Worm (Caenorhabditis elegans) whole organism, L3 larva: ENCODE measurements around the gene C04E7.1.

Experiments
- R02D3.7 ChIP-seq: fragments of 150-350 bp; optimal IDR thresholded peaks from 2 replicates; lab custom pipeline; 2014; ENCODE audit warnings: missing biosample characterization, missing genetic modification characterization
- ama-1 ChIP-seq: fragments of 150-350 bp; optimal IDR thresholded peaks from 2 replicates; lab custom pipeline; 2018
- elt-3 ChIP-seq, 3 experiments: fragments of 150-350 bp in 1 of 3; sonication (generic microtip) in 2 of 3; optimal IDR thresholded peaks; 2 replicates in 2 of 3; 4 replicates in 1 of 3; lab custom pipeline; 2014 to 2017; ENCODE audit warnings: missing biosample characterization in 3 of 3, missing genetic modification characterization in 3 of 3
- fos-1 ChIP-seq: fragments of 150-350 bp; optimal IDR thresholded peaks from 2 replicates; lab custom pipeline; 2014; ENCODE audit warnings: missing biosample characterization, missing genetic modification characterization
- mdl-1 ChIP-seq: fragments of 150-350 bp; optimal IDR thresholded peaks from 2 replicates; lab custom pipeline; 2014; ENCODE audit warnings: missing biosample characterization, missing genetic modification characterization
- nfya-1 ChIP-seq: sonication (generic microtip); optimal IDR thresholded peaks from 2 replicates; lab custom pipeline; 2017; ENCODE audit warnings: missing genetic modification characterization, mild to moderate bottlenecking, missing compliant biosample characterization, antibody characterized with exemption, moderate library complexity; ENCODE audit not compliant: insufficient read depth
- nhr-11 ChIP-seq: fragments of 150-350 bp; optimal IDR thresholded peaks from 2 replicates; lab custom pipeline; 2014; ENCODE audit warnings: missing biosample characterization, missing genetic modification characterization
- nhr-77 ChIP-seq: fragments of 150-350 bp; optimal IDR thresholded peaks from 2 replicates; lab custom pipeline; 2014; ENCODE audit warnings: missing biosample characterization, missing genetic modification characterization
- skn-1 ChIP-seq: fragments of 150-350 bp; optimal IDR thresholded peaks from 2 replicates; lab custom pipeline; 2014; ENCODE audit warnings: missing biosample characterization, missing genetic modification characterization
- unc-62 ChIP-seq: fragments of 150-350 bp; sonication (generic microtip); optimal IDR thresholded peaks from 4 replicates; lab custom pipeline; 2014; ENCODE audit warnings: missing biosample characterization, missing genetic modification reagents, missing genetic modification characterization
- ztf-4 ChIP-seq: fragments of 150-350 bp; optimal IDR thresholded peaks from 2 replicates; lab custom pipeline; 2014; ENCODE audit warnings: missing biosample characterization, missing genetic modification characterization

DNA sequence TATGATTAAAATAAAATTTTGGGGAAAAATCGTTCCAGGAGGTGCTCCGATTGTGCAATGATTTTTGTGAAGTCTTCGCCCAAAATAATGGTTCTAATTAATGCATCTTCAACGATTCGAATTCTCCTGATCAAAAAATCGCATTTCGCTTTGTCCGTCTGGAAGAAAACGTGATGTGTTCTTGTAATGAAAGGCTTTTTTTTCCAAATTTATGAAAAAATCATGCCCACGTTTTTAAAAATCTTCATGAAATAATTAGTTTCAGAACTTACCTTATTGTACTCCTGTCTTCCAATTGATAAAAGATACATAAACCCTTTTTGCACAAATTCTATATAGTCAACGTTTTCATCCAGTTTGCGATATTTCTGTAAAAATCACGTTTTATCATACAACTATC, 31.7 kb downstream of the C04E7.1 start:
- no peak for TF ChIP-seq fos-1 (tag; lab: Kevin White, UChicago)
- TF ChIP-seq ama-1 (lab: Kevin White, UChicago) = no peak
- no peak for TF ChIP-seq nhr-77 (tag; lab: Kevin White, UChicago)
- no peak for TF ChIP-seq ztf-4 (tag; lab: Kevin White, UChicago)
- TF ChIP-seq mdl-1 (tag; lab: Kevin White, UChicago) = no peak
- TF ChIP-seq R02D3.7 = no peak
- TF ChIP-seq nhr-11 (tag; lab: Kevin White, UChicago) = no peak
- no peak for TF ChIP-seq unc-62 (GFP tag; lab: Kevin White, UChicago)
- TF ChIP-seq nfya-1 (tag; lab: Kevin White, UChicago) = no peak
- no peak for TF ChIP-seq elt-3 (tag; optimal IDR thresholded peaks at IDR 0.05; lab: Kevin White, UChicago)
- TF ChIP-seq skn-1 (tag; lab: Kevin White, UChicago) = no peak
